Worm (Caenorhabditis elegans): ENCODE results near the gene R08C7.4.
A peak's percentile ranks its signal among the peaks of the same experiment; 100 is the strongest.

DNA sequence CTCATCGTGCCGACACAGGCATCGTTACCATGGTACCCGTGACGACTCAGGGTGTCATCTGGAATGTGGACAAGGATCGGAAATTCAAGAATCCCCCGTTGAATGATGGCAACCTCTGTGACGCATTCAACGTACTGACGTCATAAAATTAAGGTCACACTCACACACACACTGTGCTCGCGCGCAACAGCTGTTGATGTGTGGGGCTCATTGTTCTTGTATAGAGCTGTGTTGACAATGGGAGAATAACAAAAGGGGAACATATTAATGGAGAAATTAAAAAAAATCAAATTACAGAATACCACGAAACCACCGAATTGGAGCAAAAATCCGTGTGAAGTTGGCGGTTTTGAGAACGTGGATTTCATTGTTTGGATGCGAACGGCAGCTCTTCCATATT is 13.5 kb downstream of the R08C7.4 start:
- TF ChIP-seq elt-3 (tag; optimal IDR thresholded peaks at IDR 0.05), result no peak
- no peak for TF ChIP-seq nhr-28 (tag; optimal IDR thresholded peaks at IDR 0.05)
- TF ChIP-seq lin-13 (tag; optimal IDR thresholded peaks at IDR 0.05), result no peak
- TF ChIP-seq pha-4 (tag; optimal IDR thresholded peaks at IDR 0.05), result no peak
- no peak for TF ChIP-seq bed-3 (GFP tag; optimal IDR thresholded peaks at IDR 0.05)
- TF ChIP-seq zip-8 (tag; optimal IDR thresholded peaks at IDR 0.05), result peak; percentile 30
- no peak for TF ChIP-seq nhr-76 (tag; optimal IDR thresholded peaks at IDR 0.05)
